Worm (Caenorhabditis elegans): ENCODE data around the gene pqn-84.

Gene pqn-84

ce11 chrIII:11718548-11718947, 18.5 kb downstream of the pqn-84 start, which contains the start of gene Y41C4A.9 (continued):
- no peak for TF ChIP-seq C34B4.2 (tag; optimal IDR thresholded peaks at IDR 0.05)

- TF ChIP-seq pax-3 (tag; optimal IDR thresholded peaks at IDR 0.05), result peak; percentile 68
- TF ChIP-seq hlh-17 (GFP tag; optimal IDR thresholded peaks at IDR 0.05; ENCODE audit: borderline replicate concordance), result no peak
- peak; percentile 80 for TF ChIP-seq nhr-20 (tag; optimal IDR thresholded peaks at IDR 0.05)
- peak; percentile 84 for TF ChIP-seq tbx-2 (tag; optimal IDR thresholded peaks at IDR 0.05)
- TF ChIP-seq aly-2 (tag; optimal IDR thresholded peaks at IDR 0.05), result peak; percentile 1
- TF ChIP-seq efl-1 (optimal IDR thresholded peaks at IDR 0.05), result peak; percentile 98 to 99
- TF ChIP-seq efl-1 (GFP tag; optimal IDR thresholded peaks at IDR 0.05 in 1 of 2), result peak; percentile 100
- peak; percentile 71 for TF ChIP-seq dsc-1 (tag; optimal IDR thresholded peaks at IDR 0.05)
- peak; percentile 74 for TF ChIP-seq jun-1 (tag; optimal IDR thresholded peaks at IDR 0.05)
- TF ChIP-seq zag-1 (tag; optimal IDR thresholded peaks at IDR 0.05), result no peak
- TF ChIP-seq lsy-2 (tag; optimal IDR thresholded peaks at IDR 0.05), result peak; percentile 74 to 84
- TF ChIP-seq nhr-76 (tag; optimal IDR thresholded peaks at IDR 0.05), result no peak
- TF ChIP-seq ceh-90 (tag; optimal IDR thresholded peaks at IDR 0.05), result no peak
- no peak for TF ChIP-seq ceh-88 (GFP tag; IDR thresholded peaks at IDR 0.05)
- no peak for TF ChIP-seq nhr-12 (tag; optimal IDR thresholded peaks at IDR 0.05)
- peak; percentile 70 for TF ChIP-seq F16B12.6 (tag; optimal IDR thresholded peaks at IDR 0.05)
- peak; percentile 83 for TF ChIP-seq nhr-85 (tag)
- no peak for TF ChIP-seq egl-27 (tag; optimal IDR thresholded peaks at IDR 0.05)
- TF ChIP-seq swsn-7 (tag; optimal IDR thresholded peaks at IDR 0.05), result peak; percentile 73
- TF ChIP-seq grh-1 (GFP tag; IDR thresholded peaks at IDR 0.05), result peak; percentile 67
- TF ChIP-seq pqm-1 (tag; optimal IDR thresholded peaks at IDR 0.05), result no peak
- peak; percentile 3 for TF ChIP-seq C04F5.9 (tag; optimal IDR thresholded peaks at IDR 0.05)
- TF ChIP-seq ztf-11 (tag; optimal IDR thresholded peaks at IDR 0.05), result peak in 1 of 2 experiments; percentile 19
- TF ChIP-seq Y116A8C.19 (tag; optimal IDR thresholded peaks at IDR 0.05; ENCODE audit: borderline replicate concordance), result no peak
- TF ChIP-seq ceh-82 (tag; optimal IDR thresholded peaks at IDR 0.05), result peak; percentile 27 to 86 (median 59)
- TF ChIP-seq mdl-1 (tag; optimal IDR thresholded peaks at IDR 0.05), result peak in 1 of 2 experiments; percentile 58
- TF ChIP-seq nhr-237 (tag; optimal IDR thresholded peaks at IDR 0.05), result peak; percentile 17
- no peak for TF ChIP-seq hpl-2 (GFP tag; optimal IDR thresholded peaks at IDR 0.05)
- peak; percentile 63 for TF ChIP-seq fkh-8 (tag; optimal IDR thresholded peaks at IDR 0.05)
- peak; percentile 8 for TF ChIP-seq elt-2 (tag; optimal IDR thresholded peaks at IDR 0.05)
- TF ChIP-seq lin-39 (tag; optimal IDR thresholded peaks at IDR 0.05), result peak; percentile 1
- TF ChIP-seq unc-30 (tag; optimal IDR thresholded peaks at IDR 0.05), result no peak
- TF ChIP-seq snu-23 (GFP tag; optimal IDR thresholded peaks at IDR 0.05), result peak; percentile 77
- no peak for TF ChIP-seq sox-4 (tag; optimal IDR thresholded peaks at IDR 0.05)
- TF ChIP-seq isw-1 (GFP tag; IDR thresholded peaks at IDR 0.05), result peak; percentile 67
- TF ChIP-seq zip-4 (GFP tag; optimal IDR thresholded peaks at IDR 0.05), result no peak
- peak; percentile 56 for TF ChIP-seq fos-1 (tag; optimal IDR thresholded peaks at IDR 0.05)
- TF ChIP-seq nhr-71 (tag; optimal IDR thresholded peaks at IDR 0.05), result peak; percentile 86
- no peak for TF ChIP-seq ets-5 (GFP tag; IDR thresholded peaks at IDR 0.05)
- TF ChIP-seq unc-130 (tag; optimal IDR thresholded peaks at IDR 0.05), result peak; percentile 53
- TF ChIP-seq mab-9 (GFP tag; IDR thresholded peaks at IDR 0.05), result 0 out of 2 replicates have a peak, but pooled peaks have one; percentile 47
- peak; percentile 76 for TF ChIP-seq irx-1 (tag; optimal IDR thresholded peaks at IDR 0.05)
- no peak for TF ChIP-seq fkh-4 (tag; optimal IDR thresholded peaks at IDR 0.05; ENCODE audit: borderline replicate concordance)
- peak; percentile 65 for TF ChIP-seq lin-15B (tag; optimal IDR thresholded peaks at IDR 0.05)
- TF ChIP-seq C34B4.2 (tag; optimal IDR thresholded peaks at IDR 0.05), result no peak
- no peak for TF ChIP-seq vab-15 (tag; optimal IDR thresholded peaks at IDR 0.05)
- TF ChIP-seq ztf-4 (tag; optimal IDR thresholded peaks at IDR 0.05), result no peak
- TF ChIP-seq lin-14 (GFP tag; optimal IDR thresholded peaks at IDR 0.05), result no peak
- TF ChIP-seq nhr-11 (tag; optimal IDR thresholded peaks at IDR 0.05), result no peak
- peak; percentile 29 for TF ChIP-seq snpc-4 (tag; optimal IDR thresholded peaks at IDR 0.05)
- no peak for TF ChIP-seq sptf-1 (tag; optimal IDR thresholded peaks at IDR 0.05)
Observed at ce11 chrIII:11719400-11719875, 19.4 kb downstream of the pqn-84 start, which contains the start of the genes elb-1 and Y41C4A.11. elb-1 (minus strand) TSS chrIII:11719450. Y41C4A.11 (plus strand) TSS chrIII:11719860.

All from whole organism, L1 larva.